Fruit fly (Drosophila melanogaster) whole organism, embryonic: Measurements from ENCODE around the gene Pat1.
A peak's percentile ranks its signal among the peaks of the same experiment; 100 is the strongest.

Experiments
- Aef1 ChIP-seq: fragments of 200-800 bp; sonication (Bioruptor generic); IDR thresholded peaks from 3 replicates; pipeline ENCODE4 v1.3.6; 2022; ENCODE audit warnings: missing biosample characterization, missing genetic modification characterization
- Asciz ChIP-seq: fragments of 200-800 bp; sonication (Bioruptor generic); optimal IDR thresholded peaks from 2 replicates; lab custom pipeline; 2017; ENCODE audit warnings: missing biosample characterization, mild to moderate bottlenecking, missing genetic modification characterization, missing genetic modification reagents
- CG10274 ChIP-seq: fragments of 200-800 bp; sonication (Bioruptor generic); optimal IDR thresholded peaks from 3 replicates; lab custom pipeline; 2017; ENCODE audit warnings: missing biosample characterization, mild to moderate bottlenecking, missing genetic modification characterization
- CG11695 ChIP-seq: fragments of 200-800 bp; sonication (Bioruptor generic); IDR thresholded peaks from 3 replicates; pipeline ENCODE4 v1.3.6; 2022; ENCODE audit warnings: missing biosample characterization, missing genetic modification characterization
- CG11696 ChIP-seq: fragments of 200-800 bp; sonication (Bioruptor generic); IDR thresholded peaks from 2 replicates; pipeline ENCODE4 v1.3.6; 2022; ENCODE audit warnings: missing biosample characterization, missing genetic modification characterization
- CG12071 ChIP-seq: fragments of 200-800 bp; sonication (Bioruptor generic); optimal IDR thresholded peaks from 3 replicates; lab custom pipeline; 2018; ENCODE audit warnings: missing biosample characterization, mild to moderate bottlenecking, missing genetic modification characterization
- CG12236 ChIP-seq: fragments of 200-800 bp; sonication (Bioruptor generic); optimal IDR thresholded peaks from 2 replicates; lab custom pipeline; 2016; ENCODE audit warnings: missing biosample characterization, missing genetic modification characterization
- CG13424 ChIP-seq: fragments of 200-800 bp; sonication (Bioruptor generic); optimal IDR thresholded peaks from 2 replicates; lab custom pipeline; 2019; ENCODE audit warnings: missing biosample characterization, mild to moderate bottlenecking, missing genetic modification characterization, moderate library complexity
- CG15011 ChIP-seq: fragments of 200-800 bp; sonication (Bioruptor generic); optimal IDR thresholded peaks from 3 replicates; lab custom pipeline; 2018; ENCODE audit warnings: missing biosample characterization, mild to moderate bottlenecking, missing genetic modification characterization
- CG15073 ChIP-seq: fragments of 200-800 bp; sonication (Bioruptor generic); optimal IDR thresholded peaks from 2 replicates; lab custom pipeline; 2016; ENCODE audit warnings: missing biosample characterization, missing genetic modification characterization
- CG15269 ChIP-seq: fragments of 200-800 bp; sonication (Bioruptor generic); optimal IDR thresholded peaks from 2 replicates; lab custom pipeline; 2018; ENCODE audit warnings: missing biosample characterization, mild to moderate bottlenecking, missing genetic modification characterization, moderate library complexity
- CG17328 ChIP-seq: fragments of 200-800 bp; sonication (Bioruptor generic); IDR thresholded peaks from 2 replicates; pipeline ENCODE4 v1.3.6; 2022; ENCODE audit warnings: missing biosample characterization, missing genetic modification characterization
- CG1792 ChIP-seq: fragments of 200-800 bp; sonication (Bioruptor generic); optimal IDR thresholded peaks from 2 replicates; lab custom pipeline; 2016; ENCODE audit warnings: missing biosample characterization, missing genetic modification characterization
- CG30431 ChIP-seq: fragments of 200-800 bp; sonication (Bioruptor generic); optimal IDR thresholded peaks from 2 replicates; lab custom pipeline; 2017; ENCODE audit warnings: missing biosample characterization, missing genetic modification characterization
- CG31224 ChIP-seq: fragments of 200-800 bp; sonication (Bioruptor generic); IDR thresholded peaks from 2 replicates; pipeline ENCODE4 v1.3.6; 2022; ENCODE audit warnings: missing biosample characterization, missing genetic modification characterization
- CG31388 ChIP-seq: fragments of 200-800 bp; sonication (Bioruptor generic); optimal IDR thresholded peaks from 2 replicates; lab custom pipeline; 2016; ENCODE audit warnings: missing biosample characterization, missing genetic modification characterization
- CG4404 ChIP-seq: fragments of 200-800 bp; sonication (Bioruptor generic); IDR thresholded peaks from 2 replicates; pipeline ENCODE4 v1.3.6; 2022; ENCODE audit warnings: missing biosample characterization, missing genetic modification characterization
- CG4820 ChIP-seq: fragments of 200-800 bp; sonication (Bioruptor generic); optimal IDR thresholded peaks from 3 replicates; lab custom pipeline; 2016; ENCODE audit warnings: missing biosample characterization, missing genetic modification characterization
- CG5245 ChIP-seq: fragments of 200-800 bp; sonication (Bioruptor generic); optimal IDR thresholded peaks from 3 replicates; lab custom pipeline; 2016; ENCODE audit warnings: missing biosample characterization, missing genetic modification characterization
- CG7839 ChIP-seq: fragments of 200-800 bp; sonication (Bioruptor generic); optimal IDR thresholded peaks from 3 replicates; lab custom pipeline; 2018; ENCODE audit warnings: missing biosample characterization, mild to moderate bottlenecking, missing genetic modification characterization, moderate library complexity
- CG8290 ChIP-seq, 3 experiments: fragments of 200-800 bp; sonication (Bioruptor generic); optimal IDR thresholded peaks; 2 replicates each; lab custom pipeline; 2016 to 2019; ENCODE audit warnings: missing biosample characterization in 3 of 3, missing genetic modification characterization in 3 of 3, mild to moderate bottlenecking in 2 of 3, moderate library complexity in 1 of 3
- CG8359 ChIP-seq: fragments of 200-800 bp; sonication (Bioruptor generic); optimal IDR thresholded peaks from 2 replicates; lab custom pipeline; 2017; ENCODE audit warnings: missing biosample characterization, mild to moderate bottlenecking, missing genetic modification characterization, borderline replicate concordance
- CG8388 ChIP-seq: fragments of 200-800 bp; sonication (Bioruptor generic); optimal IDR thresholded peaks from 2 replicates; lab custom pipeline; 2019; ENCODE audit warnings: missing biosample characterization, mild to moderate bottlenecking, missing genetic modification characterization, moderate library complexity
- CG9437 ChIP-seq: fragments of 200-800 bp; sonication (Bioruptor generic); optimal IDR thresholded peaks from 2 replicates; lab custom pipeline; 2018; ENCODE audit warnings: missing biosample characterization, mild to moderate bottlenecking, missing genetic modification characterization
- Doc2 ChIP-seq: fragments of 200-800 bp; sonication (Bioruptor generic); IDR thresholded peaks from 2 replicates; pipeline ENCODE4 v1.3.6; 2022; ENCODE audit warnings: missing biosample characterization, missing genetic modification characterization
- Drgx ChIP-seq: fragments of 200-800 bp; sonication (Bioruptor generic); IDR thresholded peaks from 2 replicates; pipeline ENCODE4 v1.3.6; 2022; ENCODE audit warnings: missing biosample characterization, missing genetic modification characterization
- E2f1 ChIP-seq: fragments of 200-800 bp; sonication (Bioruptor generic); IDR thresholded peaks from 2 replicates; pipeline ENCODE4 v1.3.6; 2022; ENCODE audit warnings: missing biosample characterization, missing genetic modification characterization
- HHEX ChIP-seq: fragments of 200-800 bp; sonication (Bioruptor generic); optimal IDR thresholded peaks from 3 replicates; lab custom pipeline; 2017; ENCODE audit warnings: missing biosample characterization, mild to moderate bottlenecking, missing genetic modification characterization, missing genetic modification reagents
- Hand ChIP-seq: fragments of 200-800 bp; sonication (Bioruptor generic); optimal IDR thresholded peaks from 2 replicates; lab custom pipeline; 2017; ENCODE audit warnings: mild to moderate bottlenecking, missing biosample characterization, missing genetic modification reagents, missing genetic modification characterization
- Hr78 ChIP-seq, 2 experiments: fragments of 200-800 bp in 1 of 2; fragments of >200 bp in 1 of 2; sonication (Bioruptor generic) in 1 of 2; optimal IDR thresholded peaks; 2 replicates each; lab custom pipeline; 2017 to 2019; ENCODE audit warnings: missing biosample characterization in 2 of 2, missing genetic modification characterization in 2 of 2, mild to moderate bottlenecking in 1 of 2, moderate library complexity in 1 of 2
- Lpt ChIP-seq: fragments of >200 bp; optimal IDR thresholded peaks from 2 replicates; lab custom pipeline; 2018; ENCODE audit warnings: missing biosample characterization, missing genetic modification characterization
- Mrtf ChIP-seq: fragments of 200-800 bp; sonication (Bioruptor generic); IDR thresholded peaks from 3 replicates; pipeline ENCODE4 v1.3.6; 2022; ENCODE audit warnings: missing biosample characterization, missing genetic modification characterization
- Scr ChIP-seq: fragments of 200-800 bp; sonication (Bioruptor generic); IDR thresholded peaks from 2 replicates; pipeline ENCODE4 v1.3.6; 2022; ENCODE audit warnings: missing biosample characterization, missing genetic modification characterization; ENCODE audit not compliant: partially characterized antibody
- aop ChIP-seq: fragments of 200-800 bp; sonication (Bioruptor generic); IDR thresholded peaks from 2 replicates; pipeline ENCODE4 v1.3.6; 2022; ENCODE audit warnings: missing biosample characterization, missing genetic modification characterization
- bcd ChIP-seq: fragments of 200-800 bp; sonication (Bioruptor generic); optimal IDR thresholded peaks from 2 replicates; lab custom pipeline; 2017; ENCODE audit warnings: missing biosample characterization, mild to moderate bottlenecking, missing genetic modification characterization
- bigmax ChIP-seq: fragments of 200-800 bp; sonication (Bioruptor generic); optimal IDR thresholded peaks from 2 replicates; lab custom pipeline; 2018; ENCODE audit warnings: missing biosample characterization, mild to moderate bottlenecking, missing genetic modification characterization
- bsh ChIP-seq, 2 experiments: fragments of 200-800 bp; sonication (Bioruptor generic); optimal IDR thresholded peaks; 2 replicates each; lab custom pipeline; 2017 to 2018; ENCODE audit warnings: mild to moderate bottlenecking in 2 of 2, missing biosample characterization in 2 of 2, missing genetic modification characterization in 2 of 2, moderate library complexity in 1 of 2
- btn ChIP-seq: fragments of 200-800 bp; sonication (Bioruptor generic); optimal IDR thresholded peaks from 2 replicates; lab custom pipeline; 2016; ENCODE audit warnings: missing biosample characterization, missing genetic modification characterization
- dmrt99B ChIP-seq: fragments of 200-800 bp; sonication (Bioruptor generic); optimal IDR thresholded peaks from 2 replicates; lab custom pipeline; 2018; ENCODE audit warnings: missing biosample characterization, mild to moderate bottlenecking, missing genetic modification characterization, moderate library complexity
- eve ChIP-seq, 2 experiments: fragments of >200 bp; optimal IDR thresholded peaks; 2 replicates each; lab custom pipeline; 2017; ENCODE audit warnings: missing biosample characterization in 2 of 2, missing genetic modification characterization in 2 of 2
- fd3F ChIP-seq: fragments of 200-800 bp; sonication (Bioruptor generic); optimal IDR thresholded peaks from 2 replicates; lab custom pipeline; 2018; ENCODE audit warnings: missing biosample characterization, mild to moderate bottlenecking, missing genetic modification characterization, moderate library complexity
- h ChIP-seq: fragments of >200 bp; optimal IDR thresholded peaks from 2 replicates; lab custom pipeline; 2017
- hth ChIP-seq: fragments of >200 bp; optimal IDR thresholded peaks from 2 replicates; lab custom pipeline; 2017; ENCODE audit warnings: inconsistent platforms
- nau ChIP-seq: fragments of 200-800 bp; sonication (Bioruptor generic); optimal IDR thresholded peaks from 3 replicates; lab custom pipeline; 2017; ENCODE audit warnings: missing biosample characterization, mild to moderate bottlenecking, missing genetic modification characterization, missing genetic modification reagents
- nerfin-2 ChIP-seq: fragments of 200-800 bp; sonication (Bioruptor generic); IDR thresholded peaks from 2 replicates; pipeline ENCODE4 v1.3.6; 2022; ENCODE audit warnings: missing biosample characterization, missing genetic modification characterization; ENCODE audit not compliant: partially characterized antibody
- repo ChIP-seq: fragments of 200-800 bp; sonication (Bioruptor generic); optimal IDR thresholded peaks from 2 replicates; lab custom pipeline; 2016; ENCODE audit warnings: missing biosample characterization, missing genetic modification characterization
- row ChIP-seq: fragments of 200-800 bp; sonication (Bioruptor generic); IDR thresholded peaks from 3 replicates; pipeline ENCODE4 v1.3.6; 2022; ENCODE audit warnings: missing biosample characterization, missing genetic modification characterization
- run ChIP-seq: fragments of 200-800 bp; sonication (Bioruptor generic); optimal IDR thresholded peaks from 3 replicates; lab custom pipeline; 2018; ENCODE audit warnings: missing biosample characterization, mild to moderate bottlenecking, missing genetic modification characterization
- sqz ChIP-seq: fragments of 200-800 bp; sonication (Bioruptor generic); optimal IDR thresholded peaks from 3 replicates; lab custom pipeline; 2018; ENCODE audit warnings: missing biosample characterization, mild to moderate bottlenecking, missing genetic modification characterization
- trem ChIP-seq: fragments of 200-800 bp; optimal IDR thresholded peaks from 3 replicates; lab custom pipeline; 2019; ENCODE audit warnings: missing biosample characterization, mild to moderate bottlenecking, missing genetic modification characterization, moderate library complexity
- tx ChIP-seq: fragments of 200-800 bp; sonication (Bioruptor generic); optimal IDR thresholded peaks from 2 replicates; lab custom pipeline; 2016; ENCODE audit warnings: missing biosample characterization, missing genetic modification characterization

The Pat1 gene

dm6 chrX:6641602-6642001 lies 51.0 kb downstream of the Pat1 start (continued):
- TF ChIP-seq CG7839 (tag; lab: Kevin White, UChicago) (no peak), sqz (GFP tag; lab: Kevin White, UChicago) (no peak), bigmax (no peak), CG31224 (GFP tag; lab: Robert Waterston, UW) (no peak), CG9437 (GFP tag; lab: Kevin White, UChicago) (peak; percentile 57), CG15269 (tag; lab: Kevin White, UChicago) (no peak), Mrtf (GFP tag; lab: Robert Waterston, UW) (no peak), hth (no peak), Drgx (peak; percentile 71), Aef1 (GFP tag; lab: Robert Waterston, UW) (no peak), CG8290 (GFP tag; optimal IDR thresholded peaks at IDR 0.05; lab: Kevin White, UChicago) (no peak), CG8290 (tag; optimal IDR thresholded peaks at IDR 0.05; lab: Kevin White, UChicago) (peak in 1 of 2 experiments; percentile 1), run (tag; lab: Kevin White, UChicago) (no peak), dmrt99B (tag; lab: Kevin White, UChicago) (peak; percentile 9), btn (no peak), CG1792 (GFP tag; lab: Kevin White, UChicago) (no peak), Scr (GFP tag; lab: Robert Waterston, UW) (no peak), nerfin-2 (no peak), CG15073 (GFP tag; lab: Kevin White, UChicago) (no peak), repo (GFP tag; lab: Kevin White, UChicago) (no peak), CG8359 (GFP tag; lab: Kevin White, UChicago) (no peak), Doc2 (GFP tag; lab: Robert Waterston, UW) (no peak), CG12071 (GFP tag; lab: Kevin White, UChicago) (no peak), CG31388 (GFP tag; lab: Kevin White, UChicago) (no peak), fd3F (no peak), Hr78 (GFP tag; optimal IDR thresholded peaks at IDR 0.05; lab: Kevin White, UChicago) (no peak), h (lab: Kevin White, UChicago) (no peak), trem (tag; lab: Kevin White, UChicago) (no peak), CG30431 (GFP tag; lab: Kevin White, UChicago) (no peak), nau (GFP tag; lab: Kevin White, UChicago) (no peak), Lpt (GFP tag; lab: Kevin White, UChicago) (no peak), bcd (GFP tag; lab: Kevin White, UChicago) (no peak), E2f1 (GFP tag; lab: Robert Waterston, UW) (no peak), Hand (GFP tag; lab: Kevin White, UChicago) (no peak), CG5245 (GFP tag; lab: Kevin White, UChicago) (no peak), CG15011 (GFP tag; lab: Kevin White, UChicago) (no peak), CG4404 (no peak), row (0 out of 3 replicates have a peak, but pooled peaks have one; percentile 26), CG10274 (GFP tag; lab: Kevin White, UChicago) (no peak), eve (GFP tag; optimal IDR thresholded peaks at IDR 0.05; lab: Kevin White, UChicago) (peak in 1 of 2 experiments; percentile 4), CG12236 (GFP tag; lab: Kevin White, UChicago) (no peak)

dm6 chrX:6642593-6643257 lies 52.1 kb downstream of the Pat1 start:
- TF ChIP-seq Drgx (peak; percentile 60), trem (tag; lab: Kevin White, UChicago) (peak; percentile 42), tx (GFP tag; lab: Kevin White, UChicago) (no peak), CG11696 (peak; percentile 86), Asciz (peak; percentile 1), CG4820 (GFP tag; lab: Kevin White, UChicago) (peak; percentile 10), CG13424 (peak; percentile 22), bsh (GFP tag; optimal IDR thresholded peaks at IDR 0.05; lab: Kevin White, UChicago) (peak in 1 of 2 experiments; percentile 63), HHEX (GFP tag; lab: Kevin White, UChicago) (no peak), CG17328 (GFP tag; lab: Robert Waterston, UW) (peak; percentile 49; the same call in 1 of the 2 replicates), aop (no peak), CG11695 (GFP tag; lab: Robert Waterston, UW) (peak; percentile 61; the same call in 1 of the 3 replicates), CG8388 (GFP tag; lab: Kevin White, UChicago) (peak; percentile 40)
